Worm (Caenorhabditis elegans) whole organism, L2 larva: ENCODE data around the gene fbxa-115.
A peak's percentile ranks its signal among the peaks of the same experiment; 100 is the strongest.

ENCODE experiments used
- C34F6.9 ChIP-seq: fragments of 150-350 bp; optimal IDR thresholded peaks from 2 replicates; lab custom pipeline; 2014; ENCODE audit warnings: missing biosample characterization, missing genetic modification characterization
- F13H6.1 ChIP-seq: sonication (generic microtip); optimal IDR thresholded peaks from 2 replicates; lab custom pipeline; 2016; ENCODE audit warnings: missing genetic modification characterization, missing compliant biosample characterization
- R02D3.7 ChIP-seq: fragments of 150-350 bp; optimal IDR thresholded peaks from 2 replicates; lab custom pipeline; 2014; ENCODE audit warnings: missing biosample characterization, missing genetic modification characterization
- Y55F3AM.14 ChIP-seq: fragments of 200-800 bp; sonication (Bioruptor generic); optimal IDR thresholded peaks from 2 replicates; lab custom pipeline; 2018; ENCODE audit warnings: mild to moderate bottlenecking, missing genetic modification characterization, missing compliant biosample characterization
- ZK546.5 ChIP-seq: sonication (generic microtip); optimal IDR thresholded peaks from 2 replicates; lab custom pipeline; 2017; ENCODE audit warnings: missing biosample characterization, missing genetic modification characterization
- alr-1 ChIP-seq: fragments of 150-350 bp; optimal IDR thresholded peaks from 2 replicates; lab custom pipeline; 2014; ENCODE audit warnings: missing biosample characterization, missing genetic modification characterization
- ama-1 ChIP-seq: fragments of 150-350 bp; optimal IDR thresholded peaks from 2 replicates; lab custom pipeline; 2018; ENCODE audit warnings: inconsistent platforms
- blmp-1 ChIP-seq: sonication (generic microtip); optimal IDR thresholded peaks from 2 replicates; lab custom pipeline; 2017; ENCODE audit warnings: missing genetic modification characterization, mild to moderate bottlenecking, missing compliant biosample characterization, antibody characterized with exemption, moderate library complexity; ENCODE audit not compliant: insufficient read depth
- ceh-16 ChIP-seq: fragments of 150-350 bp; optimal IDR thresholded peaks from 2 replicates; lab custom pipeline; 2014; ENCODE audit warnings: missing biosample characterization, missing genetic modification characterization
- ceh-82 ChIP-seq: fragments of 150-350 bp; optimal IDR thresholded peaks from 2 replicates; lab custom pipeline; 2014; ENCODE audit warnings: missing biosample characterization, missing genetic modification characterization
- crh-2 ChIP-seq: sonication (generic microtip); optimal IDR thresholded peaks from 2 replicates; lab custom pipeline; 2017; ENCODE audit warnings: missing biosample characterization, missing genetic modification characterization
- dmd-4 ChIP-seq: sonication (generic microtip); optimal IDR thresholded peaks from 2 replicates; lab custom pipeline; 2017; ENCODE audit warnings: missing biosample characterization, missing genetic modification characterization
- egl-27 ChIP-seq: sonication (generic microtip); optimal IDR thresholded peaks from 3 replicates; lab custom pipeline; 2017; ENCODE audit warnings: missing biosample characterization, missing genetic modification reagents, missing genetic modification characterization
- elt-1 ChIP-seq: fragments of 150-350 bp; optimal IDR thresholded peaks from 2 replicates; lab custom pipeline; 2014; ENCODE audit warnings: missing biosample characterization, missing genetic modification characterization
- elt-3 ChIP-seq: sonication (generic microtip); optimal IDR thresholded peaks from 2 replicates; lab custom pipeline; 2017; ENCODE audit warnings: missing biosample characterization, missing genetic modification characterization
- fos-1 ChIP-seq: fragments of 150-350 bp; optimal IDR thresholded peaks from 2 replicates; lab custom pipeline; 2014; ENCODE audit warnings: missing biosample characterization, missing genetic modification characterization
- gmeb-1 ChIP-seq: fragments of 150-350 bp; optimal IDR thresholded peaks from 2 replicates; lab custom pipeline; 2014; ENCODE audit warnings: missing biosample characterization, missing genetic modification characterization
- lin-11 ChIP-seq: fragments of 150-350 bp; sonication (generic microtip); optimal IDR thresholded peaks from 2 replicates; lab custom pipeline; 2014; ENCODE audit warnings: missing biosample characterization, missing genetic modification characterization, inconsistent platforms, mixed read lengths
- lin-13 ChIP-seq: fragments of 150-350 bp; optimal IDR thresholded peaks from 2 replicates; lab custom pipeline; 2014; ENCODE audit warnings: missing biosample characterization, missing genetic modification reagents, missing genetic modification characterization
- lin-39 ChIP-seq: fragments of 150-350 bp; optimal IDR thresholded peaks from 2 replicates; lab custom pipeline; 2014; ENCODE audit warnings: missing biosample characterization, missing genetic modification reagents, missing genetic modification characterization
- lsy-2 ChIP-seq, 2 experiments: fragments of 150-350 bp in 1 of 2; sonication (generic microtip) in 1 of 2; optimal IDR thresholded peaks; 2 replicates each; lab custom pipeline; 2014 to 2017; ENCODE audit warnings: missing biosample characterization in 2 of 2, missing genetic modification characterization in 2 of 2
- mab-5 ChIP-seq: fragments of 150-350 bp; optimal IDR thresholded peaks from 2 replicates; lab custom pipeline; 2014; ENCODE audit warnings: missing biosample characterization, missing genetic modification characterization
- mbf-1 ChIP-seq: sonication (generic microtip); optimal IDR thresholded peaks from 2 replicates; lab custom pipeline; 2017; ENCODE audit warnings: missing biosample characterization, missing genetic modification characterization
- mdl-1 ChIP-seq, 2 experiments: fragments of 150-350 bp in 1 of 2; sonication (generic microtip) in 1 of 2; optimal IDR thresholded peaks; 2 replicates each; lab custom pipeline; 2017; ENCODE audit warnings: missing biosample characterization in 2 of 2, missing genetic modification characterization in 2 of 2
- nhr-10 ChIP-seq: sonication (generic microtip); optimal IDR thresholded peaks from 2 replicates; lab custom pipeline; 2017; ENCODE audit warnings: missing biosample characterization, missing genetic modification characterization
- nhr-11 ChIP-seq: fragments of 150-350 bp; optimal IDR thresholded peaks from 2 replicates; lab custom pipeline; 2014; ENCODE audit warnings: missing biosample characterization, missing genetic modification characterization
- nhr-12 ChIP-seq: fragments of 150-350 bp; optimal IDR thresholded peaks from 2 replicates; lab custom pipeline; 2014; ENCODE audit warnings: missing biosample characterization, missing genetic modification characterization
- nhr-129 ChIP-seq: fragments of 150-350 bp; optimal IDR thresholded peaks from 2 replicates; lab custom pipeline; 2014; ENCODE audit warnings: missing biosample characterization, missing genetic modification characterization
- nhr-21 ChIP-seq: fragments of 150-350 bp; optimal IDR thresholded peaks from 2 replicates; lab custom pipeline; 2014; ENCODE audit warnings: missing biosample characterization, missing genetic modification characterization
- nhr-23 ChIP-seq: fragments of 150-350 bp; optimal IDR thresholded peaks from 2 replicates; lab custom pipeline; 2014; ENCODE audit warnings: missing biosample characterization, missing genetic modification reagents, missing genetic modification characterization
- nhr-237 ChIP-seq: fragments of 150-350 bp; optimal IDR thresholded peaks from 2 replicates; lab custom pipeline; 2014; ENCODE audit warnings: missing biosample characterization, missing genetic modification characterization
- nhr-25 ChIP-seq: fragments of 150-350 bp; sonication (generic microtip); optimal IDR thresholded peaks from 3 replicates; lab custom pipeline; 2014; ENCODE audit warnings: missing biosample characterization, missing genetic modification characterization
- nhr-6 ChIP-seq: fragments of 150-350 bp; optimal IDR thresholded peaks from 2 replicates; lab custom pipeline; 2014; ENCODE audit warnings: missing biosample characterization, missing genetic modification characterization
- nhr-77 ChIP-seq: fragments of 150-350 bp; optimal IDR thresholded peaks from 2 replicates; lab custom pipeline; 2014; ENCODE audit warnings: missing biosample characterization, missing genetic modification characterization
- peb-1 ChIP-seq: fragments of 150-350 bp; optimal IDR thresholded peaks from 2 replicates; lab custom pipeline; 2014; ENCODE audit warnings: missing biosample characterization, missing genetic modification characterization
- sem-4 ChIP-seq: fragments of 150-350 bp; optimal IDR thresholded peaks from 2 replicates; lab custom pipeline; 2014; ENCODE audit warnings: missing biosample characterization, missing genetic modification reagents, missing genetic modification characterization
- skn-1 ChIP-seq: sonication (generic microtip); optimal IDR thresholded peaks from 2 replicates; lab custom pipeline; 2017; ENCODE audit warnings: missing biosample characterization, missing genetic modification characterization
- sma-3 ChIP-seq: sonication (generic microtip); optimal IDR thresholded peaks from 2 replicates; lab custom pipeline; 2016; ENCODE audit warnings: missing genetic modification reagents, missing genetic modification characterization, missing compliant biosample characterization
- sma-9 ChIP-seq, 2 experiments: fragments of 150-350 bp in 1 of 2; sonication (generic microtip) in 1 of 2; optimal IDR thresholded peaks; 2 replicates each; lab custom pipeline; 2014 to 2016; ENCODE audit warnings: missing genetic modification characterization in 2 of 2, mild to moderate bottlenecking in 1 of 2, missing biosample characterization in 1 of 2, missing compliant biosample characterization in 1 of 2, missing genetic modification reagents in 1 of 2, moderate library complexity in 1 of 2
- snpc-4 ChIP-seq: fragments of 150-350 bp; optimal IDR thresholded peaks from 2 replicates; lab custom pipeline; 2014; ENCODE audit warnings: missing biosample characterization, missing genetic modification characterization
- unc-39 ChIP-seq: fragments of 150-350 bp; optimal IDR thresholded peaks from 2 replicates; lab custom pipeline; 2014; ENCODE audit warnings: missing biosample characterization, missing genetic modification characterization
- unc-55 ChIP-seq: fragments of 150-350 bp; sonication (generic microtip); optimal IDR thresholded peaks from 3 replicates; lab custom pipeline; 2014; ENCODE audit warnings: missing biosample characterization, missing genetic modification reagents, missing genetic modification characterization
- unc-62 ChIP-seq: fragments of 150-350 bp; optimal IDR thresholded peaks from 2 replicates; lab custom pipeline; 2014; ENCODE audit warnings: missing biosample characterization, missing genetic modification reagents, missing genetic modification characterization
- zag-1 ChIP-seq: fragments of 150-350 bp; optimal IDR thresholded peaks from 2 replicates; lab custom pipeline; 2014; ENCODE audit warnings: missing biosample characterization, missing genetic modification characterization
- ztf-11 ChIP-seq: sonication (generic microtip); optimal IDR thresholded peaks from 2 replicates; lab custom pipeline; 2017; ENCODE audit warnings: missing biosample characterization, missing genetic modification characterization
- ztf-4 ChIP-seq: fragments of 150-350 bp; optimal IDR thresholded peaks from 2 replicates; lab custom pipeline; 2014; ENCODE audit warnings: missing biosample characterization, missing genetic modification characterization

fbxa-115 gene

ce11 chrV:20171941-20172340, 20.0 kb downstream of the fbxa-115 start, which contains the start of gene srw-39:
srw-39 (minus strand) TSS chrV:20172041.
- TF ChIP-seq nhr-21 (no peak), sma-9 (GFP tag; optimal IDR thresholded peaks at IDR 0.05; lab: Kevin White, UChicago) (no peak), sma-9 (tag; optimal IDR thresholded peaks at IDR 0.05; lab: Kevin White, UChicago) (no peak), Y55F3AM.14 (no peak), nhr-237 (tag; lab: Kevin White, UChicago) (no peak), nhr-11 (tag; lab: Kevin White, UChicago) (no peak), ceh-16 (tag; lab: Kevin White, UChicago) (no peak), ztf-11 (tag; lab: Kevin White, UChicago) (no peak), elt-1 (tag; lab: Kevin White, UChicago) (no peak), lsy-2 (tag; optimal IDR thresholded peaks at IDR 0.05; lab: Kevin White, UChicago) (no peak), unc-39 (tag; lab: Kevin White, UChicago) (no peak), unc-55 (GFP tag; lab: Kevin White, UChicago) (no peak)
- TF ChIP-seq, all 48 proteins: peak for 0

- TF ChIP-seq fos-1 (tag; lab: Kevin White, UChicago) (peak; percentile 8), unc-62 (no peak), skn-1 (tag; lab: Kevin White, UChicago) (peak; percentile 86), R02D3.7 (no peak), peb-1 (tag; lab: Kevin White, UChicago) (no peak)
Observed at ce11 chrV:20165808-20166207, 26.1 kb downstream of the fbxa-115 start.

ce11 chrV:20164059-20164892, 27.7 kb downstream of the fbxa-115 start, which contains the start of gene F19B2.5:
F19B2.5 (minus strand) TSS chrV:20164165.
- TF ChIP-seq nhr-11 (tag; lab: Kevin White, UChicago) = no peak
- TF ChIP-seq sma-9 (GFP tag; optimal IDR thresholded peaks at IDR 0.05; lab: Kevin White, UChicago) = peak; percentile 66
- no peak for TF ChIP-seq sma-9 (tag; optimal IDR thresholded peaks at IDR 0.05; lab: Kevin White, UChicago)
- no peak for TF ChIP-seq unc-39 (tag; lab: Kevin White, UChicago)
- TF ChIP-seq mbf-1 = no peak
- no peak for TF ChIP-seq lin-13 (GFP tag; lab: Kevin White, UChicago)
- TF ChIP-seq elt-3 (tag; lab: Kevin White, UChicago) = no peak
- no peak for TF ChIP-seq R02D3.7
- no peak for TF ChIP-seq unc-55 (GFP tag; lab: Kevin White, UChicago)
- no peak for TF ChIP-seq mdl-1 (tag; optimal IDR thresholded peaks at IDR 0.05; lab: Kevin White, UChicago)
- TF ChIP-seq nhr-129 = peak; percentile 43
- peak; percentile 63 for TF ChIP-seq gmeb-1 (tag; lab: Kevin White, UChicago)
- peak; percentile 39 for TF ChIP-seq F13H6.1
- TF ChIP-seq lsy-2 (tag; optimal IDR thresholded peaks at IDR 0.05; lab: Kevin White, UChicago) = peak in 1 of 2 experiments; percentile 35
- TF ChIP-seq skn-1 (tag; lab: Kevin White, UChicago) = no peak
- no peak for TF ChIP-seq nhr-25 (tag; lab: Kevin White, UChicago)
- no peak for TF ChIP-seq ceh-16 (tag; lab: Kevin White, UChicago)
- no peak for TF ChIP-seq lin-39 (tag; lab: Kevin White, UChicago)
- TF ChIP-seq C34F6.9 (tag; lab: Kevin White, UChicago) = no peak
- TF ChIP-seq ztf-4 = no peak
- no peak for TF ChIP-seq nhr-237 (tag; lab: Kevin White, UChicago)
- no peak for TF ChIP-seq blmp-1
- no peak for TF ChIP-seq nhr-77
- TF ChIP-seq nhr-23 (tag; lab: Kevin White, UChicago) = no peak
- TF ChIP-seq sma-3 (GFP tag; lab: Kevin White, UChicago) = peak; percentile 65
- TF ChIP-seq elt-1 (tag; lab: Kevin White, UChicago) = no peak
- TF ChIP-seq nhr-6 (tag; lab: Kevin White, UChicago) = no peak
- no peak for TF ChIP-seq mab-5 (tag; lab: Kevin White, UChicago)
- TF ChIP-seq sem-4 = no peak
- peak; percentile 6 for TF ChIP-seq nhr-10 (tag; lab: Kevin White, UChicago)
- no peak for TF ChIP-seq Y55F3AM.14
- TF ChIP-seq zag-1 = no peak
- TF ChIP-seq nhr-12 (tag; lab: Kevin White, UChicago) = no peak
- TF ChIP-seq peb-1 (tag; lab: Kevin White, UChicago) = no peak
- TF ChIP-seq crh-2 = peak; percentile 95
- TF ChIP-seq snpc-4 (tag; lab: Kevin White, UChicago) = no peak
- TF ChIP-seq nhr-21 = no peak
- no peak for TF ChIP-seq ceh-82 (tag; lab: Kevin White, UChicago)
- TF ChIP-seq egl-27 (tag; lab: Kevin White, UChicago) = no peak
- no peak for TF ChIP-seq dmd-4
- no peak for TF ChIP-seq ZK546.5 (tag; lab: Kevin White, UChicago)
- peak; percentile 89 for TF ChIP-seq ama-1
- TF ChIP-seq ztf-11 (tag; lab: Kevin White, UChicago) = no peak
- TF ChIP-seq fos-1 (tag; lab: Kevin White, UChicago) = peak; percentile 69
- no peak for TF ChIP-seq alr-1
- no peak for TF ChIP-seq lin-11 (tag; lab: Kevin White, UChicago)
- no peak for TF ChIP-seq unc-62
